Worm (Caenorhabditis elegans): ENCODE measurements around the gene math-34.
"Not testable (repeated sequence)": the region's sequence is repeated elsewhere in the genome, so short reads cannot be mapped to it uniquely, and the experiment has no call there.

math-34 gene

ce11 chrII:1056844-1057243 is 28.1 kb downstream of the math-34 start (continued):
- TF ChIP-seq nhr-10 (tag; optimal IDR thresholded peaks at IDR 0.05), result no peak
- peak; percentile 60 for TF ChIP-seq dve-1 (tag; optimal IDR thresholded peaks at IDR 0.05; ENCODE audit: insufficient read depth)
- no peak for TF ChIP-seq daf-12 (tag; optimal IDR thresholded peaks at IDR 0.05)
- peak in 1 of 2 experiments; percentile 70 for TF ChIP-seq daf-16 (GFP tag; optimal IDR thresholded peaks at IDR 0.05)
- peak; percentile 99 for TF ChIP-seq daf-16 (tag; optimal IDR thresholded peaks at IDR 0.05)
- TF ChIP-seq tra-1 (GFP tag; IDR thresholded peaks at IDR 0.05), result peak; percentile 56; the same call in 1 of the 2 replicates
- peak; percentile 80 for TF ChIP-seq dmd-6 (GFP tag; IDR thresholded peaks at IDR 0.05)
- TF ChIP-seq rbr-2 (tag; optimal IDR thresholded peaks at IDR 0.05), result no peak
- peak; percentile 77; the same call in 1 of the 2 replicates for TF ChIP-seq lin-1 (GFP tag; IDR thresholded peaks at IDR 0.05)
- no peak for TF ChIP-seq ceh-44 (GFP tag; IDR thresholded peaks at IDR 0.05)
- TF ChIP-seq ceh-82 (tag; optimal IDR thresholded peaks at IDR 0.05), result no peak
- TF ChIP-seq mdl-1 (tag; optimal IDR thresholded peaks at IDR 0.05), result no peak
- TF ChIP-seq php-3 (GFP tag; IDR thresholded peaks at IDR 0.05), result peak; percentile 87
- TF ChIP-seq mxl-3 (GFP tag; optimal IDR thresholded peaks at IDR 0.05), result peak; percentile 33
- no peak for TF ChIP-seq madf-5 (GFP tag; IDR thresholded peaks at IDR 0.05)
- TF ChIP-seq ceh-20 (GFP tag; IDR thresholded peaks at IDR 0.05), result no peak
- no peak for TF ChIP-seq dmd-8 (GFP tag; IDR thresholded peaks at IDR 0.05)
- TF ChIP-seq fkh-10 (GFP tag; optimal IDR thresholded peaks at IDR 0.05), result no peak
- no peak for TF ChIP-seq set-16 (GFP tag; IDR thresholded peaks at IDR 0.05)
- TF ChIP-seq unc-39 (tag; optimal IDR thresholded peaks at IDR 0.05), result no peak
- no peak for TF ChIP-seq D1046.2 (GFP tag; IDR thresholded peaks at IDR 0.05)
- no peak for TF ChIP-seq nhr-48 (tag; optimal IDR thresholded peaks at IDR 0.05)
- TF ChIP-seq daf-8 (GFP tag; IDR thresholded peaks at IDR 0.05), result no peak
- TF ChIP-seq lsy-2 (tag; optimal IDR thresholded peaks at IDR 0.05), result no peak
- TF ChIP-seq ama-1 (optimal IDR thresholded peaks at IDR 0.05), result no peak
- TF ChIP-seq nhr-77 (tag; optimal IDR thresholded peaks at IDR 0.05), result peak; percentile 34
- TF ChIP-seq nhr-28 (tag; optimal IDR thresholded peaks at IDR 0.05), result peak; percentile 80
- TF ChIP-seq lin-13 (GFP tag; optimal IDR thresholded peaks at IDR 0.05), result no peak
- no peak for TF ChIP-seq zag-1 (tag; optimal IDR thresholded peaks at IDR 0.05)

- not testable (repeated sequence) for TF ChIP-seq fos-1 (tag; optimal IDR thresholded peaks at IDR 0.05); daf-19 (GFP tag; conservative IDR thresholded peaks at IDR 0.05); T26A8.4 (GFP tag; IDR thresholded peaks at IDR 0.05)
Observed at ce11 chrII:1060702-1061101, 31.9 kb downstream of the math-34 start, which contains the start of gene btb-10. btb-10 (minus strand) TSS chrII:1060802.

- TF ChIP-seq nhr-28 (tag; optimal IDR thresholded peaks at IDR 0.05) (peak; percentile 62), T26A8.4 (GFP tag; IDR thresholded peaks at IDR 0.05) (no peak), nhr-111 (GFP tag; optimal IDR thresholded peaks at IDR 0.05) (no peak), tra-1 (GFP tag; IDR thresholded peaks at IDR 0.05) (peak; percentile 57), daf-16 (GFP tag; optimal IDR thresholded peaks at IDR 0.05) (no peak), daf-16 (tag; optimal IDR thresholded peaks at IDR 0.05) (peak; percentile 33)
Observed at ce11 chrII:1063926-1064325, 35.2 kb downstream of the math-34 start.

- no peak for TF ChIP-seq hif-1 (tag; optimal IDR thresholded peaks at IDR 0.05)
- TF ChIP-seq ztf-7 (tag; optimal IDR thresholded peaks at IDR 0.05), result no peak
- TF ChIP-seq pqm-1 (tag; optimal IDR thresholded peaks at IDR 0.05), result no peak
- no peak for TF ChIP-seq F10B5.3 (tag; optimal IDR thresholded peaks at IDR 0.05)
- no peak for TF ChIP-seq zfp-2 (tag; optimal IDR thresholded peaks at IDR 0.05)
- TF ChIP-seq dpl-1 (GFP tag; optimal IDR thresholded peaks at IDR 0.05), result no peak
Observed at ce11 chrII:1066907-1067306, 38.1 kb downstream of the math-34 start, which contains the start of gene K02E7.10. K02E7.10 (minus strand) TSS chrII:1067007.
